Worm (Caenorhabditis elegans) whole organism, L2 larva: Measurements from ENCODE around the gene F58B4.2.
A peak's percentile ranks its signal among the peaks of the same experiment; 100 is the strongest.

ENCODE experiments used
- C34F6.9 ChIP-seq: fragments of 150-350 bp; optimal IDR thresholded peaks from 2 replicates; lab custom pipeline; 2014; ENCODE audit warnings: missing biosample characterization, missing genetic modification characterization
- F13H6.1 ChIP-seq: sonication (generic microtip); optimal IDR thresholded peaks from 2 replicates; lab custom pipeline; 2016; ENCODE audit warnings: missing genetic modification characterization, missing compliant biosample characterization
- R02D3.7 ChIP-seq: fragments of 150-350 bp; optimal IDR thresholded peaks from 2 replicates; lab custom pipeline; 2014; ENCODE audit warnings: missing biosample characterization, missing genetic modification characterization
- ZK546.5 ChIP-seq: sonication (generic microtip); optimal IDR thresholded peaks from 2 replicates; lab custom pipeline; 2017; ENCODE audit warnings: missing biosample characterization, missing genetic modification characterization
- alr-1 ChIP-seq: fragments of 150-350 bp; optimal IDR thresholded peaks from 2 replicates; lab custom pipeline; 2014; ENCODE audit warnings: missing biosample characterization, missing genetic modification characterization
- aly-2 ChIP-seq: fragments of 150-350 bp; optimal IDR thresholded peaks from 2 replicates; lab custom pipeline; 2014; ENCODE audit warnings: missing biosample characterization, missing genetic modification characterization
- ama-1 ChIP-seq: fragments of 150-350 bp; optimal IDR thresholded peaks from 2 replicates; lab custom pipeline; 2018; ENCODE audit warnings: inconsistent platforms
- blmp-1 ChIP-seq: sonication (generic microtip); optimal IDR thresholded peaks from 2 replicates; lab custom pipeline; 2017; ENCODE audit warnings: missing genetic modification characterization, mild to moderate bottlenecking, missing compliant biosample characterization, antibody characterized with exemption, moderate library complexity; ENCODE audit not compliant: insufficient read depth
- ceh-82 ChIP-seq: fragments of 150-350 bp; optimal IDR thresholded peaks from 2 replicates; lab custom pipeline; 2014; ENCODE audit warnings: missing biosample characterization, missing genetic modification characterization
- crh-2 ChIP-seq: sonication (generic microtip); optimal IDR thresholded peaks from 2 replicates; lab custom pipeline; 2017; ENCODE audit warnings: missing biosample characterization, missing genetic modification characterization
- dmd-4 ChIP-seq: sonication (generic microtip); optimal IDR thresholded peaks from 2 replicates; lab custom pipeline; 2017; ENCODE audit warnings: missing biosample characterization, missing genetic modification characterization
- egl-27 ChIP-seq: sonication (generic microtip); optimal IDR thresholded peaks from 3 replicates; lab custom pipeline; 2017; ENCODE audit warnings: missing biosample characterization, missing genetic modification reagents, missing genetic modification characterization
- elt-1 ChIP-seq: fragments of 150-350 bp; optimal IDR thresholded peaks from 2 replicates; lab custom pipeline; 2014; ENCODE audit warnings: missing biosample characterization, missing genetic modification characterization
- elt-3 ChIP-seq: sonication (generic microtip); optimal IDR thresholded peaks from 2 replicates; lab custom pipeline; 2017; ENCODE audit warnings: missing biosample characterization, missing genetic modification characterization
- fos-1 ChIP-seq: fragments of 150-350 bp; optimal IDR thresholded peaks from 2 replicates; lab custom pipeline; 2014; ENCODE audit warnings: missing biosample characterization, missing genetic modification characterization
- gmeb-1 ChIP-seq: fragments of 150-350 bp; optimal IDR thresholded peaks from 2 replicates; lab custom pipeline; 2014; ENCODE audit warnings: missing biosample characterization, missing genetic modification characterization
- lin-11 ChIP-seq: fragments of 150-350 bp; sonication (generic microtip); optimal IDR thresholded peaks from 2 replicates; lab custom pipeline; 2014; ENCODE audit warnings: missing biosample characterization, missing genetic modification characterization, inconsistent platforms, mixed read lengths
- lin-13 ChIP-seq: fragments of 150-350 bp; optimal IDR thresholded peaks from 2 replicates; lab custom pipeline; 2014; ENCODE audit warnings: missing biosample characterization, missing genetic modification reagents, missing genetic modification characterization
- lin-39 ChIP-seq: fragments of 150-350 bp; optimal IDR thresholded peaks from 2 replicates; lab custom pipeline; 2014; ENCODE audit warnings: missing biosample characterization, missing genetic modification reagents, missing genetic modification characterization
- lsy-2 ChIP-seq, 2 experiments: fragments of 150-350 bp in 1 of 2; sonication (generic microtip) in 1 of 2; optimal IDR thresholded peaks; 2 replicates each; lab custom pipeline; 2014 to 2017; ENCODE audit warnings: missing biosample characterization in 2 of 2, missing genetic modification characterization in 2 of 2
- mab-5 ChIP-seq: fragments of 150-350 bp; optimal IDR thresholded peaks from 2 replicates; lab custom pipeline; 2014; ENCODE audit warnings: missing biosample characterization, missing genetic modification characterization
- mbf-1 ChIP-seq: sonication (generic microtip); optimal IDR thresholded peaks from 2 replicates; lab custom pipeline; 2017; ENCODE audit warnings: missing biosample characterization, missing genetic modification characterization
- mdl-1 ChIP-seq, 2 experiments: fragments of 150-350 bp in 1 of 2; sonication (generic microtip) in 1 of 2; optimal IDR thresholded peaks; 2 replicates each; lab custom pipeline; 2017; ENCODE audit warnings: missing biosample characterization in 2 of 2, missing genetic modification characterization in 2 of 2
- nhr-10 ChIP-seq: sonication (generic microtip); optimal IDR thresholded peaks from 2 replicates; lab custom pipeline; 2017; ENCODE audit warnings: missing biosample characterization, missing genetic modification characterization
- nhr-11 ChIP-seq: fragments of 150-350 bp; optimal IDR thresholded peaks from 2 replicates; lab custom pipeline; 2014; ENCODE audit warnings: missing biosample characterization, missing genetic modification characterization
- nhr-12 ChIP-seq: fragments of 150-350 bp; optimal IDR thresholded peaks from 2 replicates; lab custom pipeline; 2014; ENCODE audit warnings: missing biosample characterization, missing genetic modification characterization
- nhr-129 ChIP-seq: fragments of 150-350 bp; optimal IDR thresholded peaks from 2 replicates; lab custom pipeline; 2014; ENCODE audit warnings: missing biosample characterization, missing genetic modification characterization
- nhr-21 ChIP-seq: fragments of 150-350 bp; optimal IDR thresholded peaks from 2 replicates; lab custom pipeline; 2014; ENCODE audit warnings: missing biosample characterization, missing genetic modification characterization
- nhr-23 ChIP-seq: fragments of 150-350 bp; optimal IDR thresholded peaks from 2 replicates; lab custom pipeline; 2014; ENCODE audit warnings: missing biosample characterization, missing genetic modification reagents, missing genetic modification characterization
- nhr-237 ChIP-seq: fragments of 150-350 bp; optimal IDR thresholded peaks from 2 replicates; lab custom pipeline; 2014; ENCODE audit warnings: missing biosample characterization, missing genetic modification characterization
- nhr-25 ChIP-seq: fragments of 150-350 bp; sonication (generic microtip); optimal IDR thresholded peaks from 3 replicates; lab custom pipeline; 2014; ENCODE audit warnings: missing biosample characterization, missing genetic modification characterization
- nhr-77 ChIP-seq: fragments of 150-350 bp; optimal IDR thresholded peaks from 2 replicates; lab custom pipeline; 2014; ENCODE audit warnings: missing biosample characterization, missing genetic modification characterization
- peb-1 ChIP-seq: fragments of 150-350 bp; optimal IDR thresholded peaks from 2 replicates; lab custom pipeline; 2014; ENCODE audit warnings: missing biosample characterization, missing genetic modification characterization
- sem-4 ChIP-seq: fragments of 150-350 bp; optimal IDR thresholded peaks from 2 replicates; lab custom pipeline; 2014; ENCODE audit warnings: missing biosample characterization, missing genetic modification reagents, missing genetic modification characterization
- skn-1 ChIP-seq: sonication (generic microtip); optimal IDR thresholded peaks from 2 replicates; lab custom pipeline; 2017; ENCODE audit warnings: missing biosample characterization, missing genetic modification characterization
- sma-9 ChIP-seq, 2 experiments: fragments of 150-350 bp in 1 of 2; sonication (generic microtip) in 1 of 2; optimal IDR thresholded peaks; 2 replicates each; lab custom pipeline; 2014 to 2016; ENCODE audit warnings: missing genetic modification characterization in 2 of 2, mild to moderate bottlenecking in 1 of 2, missing biosample characterization in 1 of 2, missing compliant biosample characterization in 1 of 2, missing genetic modification reagents in 1 of 2, moderate library complexity in 1 of 2
- unc-39 ChIP-seq: fragments of 150-350 bp; optimal IDR thresholded peaks from 2 replicates; lab custom pipeline; 2014; ENCODE audit warnings: missing biosample characterization, missing genetic modification characterization
- unc-55 ChIP-seq: fragments of 150-350 bp; sonication (generic microtip); optimal IDR thresholded peaks from 3 replicates; lab custom pipeline; 2014; ENCODE audit warnings: missing biosample characterization, missing genetic modification reagents, missing genetic modification characterization
- unc-62 ChIP-seq: fragments of 150-350 bp; optimal IDR thresholded peaks from 2 replicates; lab custom pipeline; 2014; ENCODE audit warnings: missing biosample characterization, missing genetic modification reagents, missing genetic modification characterization
- zag-1 ChIP-seq: fragments of 150-350 bp; optimal IDR thresholded peaks from 2 replicates; lab custom pipeline; 2014; ENCODE audit warnings: missing biosample characterization, missing genetic modification characterization
- ztf-1 ChIP-seq: fragments of 200-800 bp; sonication (Bioruptor generic); conservative IDR thresholded peaks from 2 replicates; pipeline ENCODE4 v1.3.6; 2022; ENCODE audit warnings: missing genetic modification characterization, missing compliant biosample characterization
- ztf-11 ChIP-seq: sonication (generic microtip); optimal IDR thresholded peaks from 2 replicates; lab custom pipeline; 2017; ENCODE audit warnings: missing biosample characterization, missing genetic modification characterization
- ztf-4 ChIP-seq: fragments of 150-350 bp; optimal IDR thresholded peaks from 2 replicates; lab custom pipeline; 2014; ENCODE audit warnings: missing biosample characterization, missing genetic modification characterization

F58B4.2 gene

DNA sequence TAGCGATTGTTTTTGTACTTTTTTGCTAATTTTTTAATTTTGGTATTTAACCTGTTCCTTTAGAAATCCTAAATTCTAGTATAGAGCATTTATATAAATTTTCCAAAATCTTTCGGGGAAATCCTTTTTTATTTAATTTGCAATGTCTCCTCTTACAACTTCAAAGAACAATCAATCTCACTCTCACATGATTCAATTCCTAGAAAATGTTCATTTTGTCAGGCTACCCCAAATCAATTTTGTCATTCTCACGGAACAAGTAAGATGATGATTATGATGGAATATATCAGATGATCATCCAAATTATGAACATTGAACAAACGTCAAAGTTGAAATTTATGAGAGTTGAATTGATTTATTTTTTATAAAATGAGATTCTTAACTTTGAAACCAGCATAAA lies 19.0 kb upstream of the F58B4.2 start:
- TF ChIP-seq blmp-1 (tag; lab: Kevin White, UChicago) (no peak), dmd-4 (tag; lab: Kevin White, UChicago) (no peak), ama-1 (lab: Kevin White, UChicago) (no peak), crh-2 (tag; lab: Kevin White, UChicago) (peak; percentile 52), egl-27 (no peak), ztf-1 (no peak), nhr-23 (tag; lab: Kevin White, UChicago) (no peak), C34F6.9 (tag; lab: Kevin White, UChicago) (peak; percentile 69), elt-1 (tag; lab: Kevin White, UChicago) (no peak), unc-62 (GFP tag; lab: Kevin White, UChicago) (no peak), fos-1 (tag; lab: Kevin White, UChicago) (peak; percentile 13), ztf-11 (tag; lab: Kevin White, UChicago) (no peak), nhr-77 (tag; lab: Kevin White, UChicago) (no peak), aly-2 (tag; lab: Kevin White, UChicago) (no peak), sma-9 (GFP tag; optimal IDR thresholded peaks at IDR 0.05; lab: Kevin White, UChicago) (peak; percentile 84), sma-9 (tag; optimal IDR thresholded peaks at IDR 0.05; lab: Kevin White, UChicago) (no peak), gmeb-1 (tag; lab: Kevin White, UChicago) (peak; percentile 47), ztf-4 (peak; percentile 61), mbf-1 (tag; lab: Kevin White, UChicago) (no peak), lin-39 (tag; lab: Kevin White, UChicago) (no peak), nhr-237 (no peak), sem-4 (tag; lab: Kevin White, UChicago) (peak; percentile 63), nhr-11 (tag; lab: Kevin White, UChicago) (no peak), lsy-2 (tag; optimal IDR thresholded peaks at IDR 0.05; lab: Kevin White, UChicago) (peak in 1 of 2 experiments; percentile 71), lin-11 (tag; lab: Kevin White, UChicago) (no peak), skn-1 (tag; lab: Kevin White, UChicago) (peak; percentile 55), nhr-25 (tag; lab: Kevin White, UChicago) (peak; percentile 1), nhr-12 (tag; lab: Kevin White, UChicago) (no peak), nhr-21 (tag; lab: Kevin White, UChicago) (peak; percentile 87), alr-1 (no peak), R02D3.7 (no peak), ceh-82 (tag; lab: Kevin White, UChicago) (no peak), zag-1 (tag; lab: Kevin White, UChicago) (no peak), peb-1 (tag; lab: Kevin White, UChicago) (no peak), nhr-129 (peak; percentile 94), mab-5 (no peak), mdl-1 (tag; optimal IDR thresholded peaks at IDR 0.05; lab: Kevin White, UChicago) (no peak)
- TF ChIP-seq, all 48 proteins: peak for 12

DNA sequence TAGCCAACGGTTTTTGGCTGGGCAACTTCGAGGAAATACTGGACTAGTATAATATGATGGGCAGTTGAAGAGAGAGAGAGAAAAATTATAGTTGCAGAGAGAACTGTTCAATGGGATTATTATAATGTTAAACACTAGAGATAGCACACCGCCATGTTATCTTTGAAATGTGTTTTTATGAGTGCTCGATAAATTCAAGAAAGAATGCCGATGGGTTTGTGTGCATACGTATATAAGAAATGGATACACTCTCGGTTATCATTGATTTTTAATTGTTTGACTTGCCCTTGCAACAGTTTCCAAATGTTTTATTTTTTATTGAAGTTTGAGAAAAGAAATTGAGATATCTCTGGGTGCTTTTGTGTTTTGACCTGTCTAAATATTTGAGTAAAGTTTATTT lies 18.4 kb upstream of the F58B4.2 start, which contains the start of gene F17C11.12:
Gene F17C11.12, minus strand, starts transcription at position 240 of the 400 bp plus-strand sequence.
- no peak for TF ChIP-seq ceh-82 (tag; lab: Kevin White, UChicago)
- peak; percentile 40 for TF ChIP-seq crh-2 (tag; lab: Kevin White, UChicago)
- no peak for TF ChIP-seq ZK546.5 (tag; lab: Kevin White, UChicago)
- no peak for TF ChIP-seq unc-39 (tag; lab: Kevin White, UChicago)
- no peak for TF ChIP-seq lin-39 (tag; lab: Kevin White, UChicago)
- no peak for TF ChIP-seq sem-4 (tag; lab: Kevin White, UChicago)
- TF ChIP-seq alr-1, result no peak
- no peak for TF ChIP-seq nhr-11 (tag; lab: Kevin White, UChicago)
- TF ChIP-seq fos-1 (tag; lab: Kevin White, UChicago), result peak; percentile 73
- TF ChIP-seq R02D3.7, result no peak
- TF ChIP-seq unc-55 (GFP tag; lab: Kevin White, UChicago), result no peak
- TF ChIP-seq C34F6.9 (tag; lab: Kevin White, UChicago), result no peak
- TF ChIP-seq nhr-12 (tag; lab: Kevin White, UChicago), result no peak
- peak; percentile 71 for TF ChIP-seq sma-9 (GFP tag; optimal IDR thresholded peaks at IDR 0.05; lab: Kevin White, UChicago)
- TF ChIP-seq sma-9 (tag; optimal IDR thresholded peaks at IDR 0.05; lab: Kevin White, UChicago), result no peak
- no peak for TF ChIP-seq skn-1 (tag; lab: Kevin White, UChicago)
- TF ChIP-seq mdl-1 (tag; optimal IDR thresholded peaks at IDR 0.05; lab: Kevin White, UChicago), result no peak
- TF ChIP-seq F13H6.1 (tag; lab: Kevin White, UChicago), result peak; percentile 13
- TF ChIP-seq peb-1 (tag; lab: Kevin White, UChicago), result no peak
- TF ChIP-seq lsy-2 (tag; optimal IDR thresholded peaks at IDR 0.05; lab: Kevin White, UChicago), result no peak
- no peak for TF ChIP-seq nhr-77 (tag; lab: Kevin White, UChicago)
- TF ChIP-seq elt-3 (tag; lab: Kevin White, UChicago), result no peak
- no peak for TF ChIP-seq lin-13 (GFP tag; lab: Kevin White, UChicago)
- TF ChIP-seq nhr-10, result no peak
- TF ChIP-seq lin-11 (tag; lab: Kevin White, UChicago), result no peak
